Worm (Caenorhabditis elegans): Measurements from ENCODE around the gene tomm-20.

ce11 chrV:12361644-12362043, 18.4 kb upstream of the tomm-20 start, which contains the start of gene fipr-1:
- TF ChIP-seq dao-5 (tag; optimal IDR thresholded peaks at IDR 0.05) = no peak
- no peak for TF ChIP-seq him-1 (tag; optimal IDR thresholded peaks at IDR 0.05)
